Worm (Caenorhabditis elegans) whole organism, L3 larva: ENCODE results near the gene Y17D7C.6.

Source experiments
- ama-1 ChIP-seq: fragments of 150-350 bp; optimal IDR thresholded peaks from 2 replicates; lab custom pipeline; 2018
- ceh-82 ChIP-seq: fragments of 150-350 bp; optimal IDR thresholded peaks from 2 replicates; lab custom pipeline; 2014; ENCODE audit warnings: missing biosample characterization, missing genetic modification characterization
- ceh-9 ChIP-seq: sonication (generic microtip); optimal IDR thresholded peaks from 2 replicates; lab custom pipeline; 2018; ENCODE audit warnings: missing biosample characterization, missing genetic modification characterization
- elt-1 ChIP-seq: fragments of 150-350 bp; optimal IDR thresholded peaks from 2 replicates; lab custom pipeline; 2014; ENCODE audit warnings: missing biosample characterization, missing genetic modification characterization
- elt-3 ChIP-seq, 3 experiments: fragments of 150-350 bp in 1 of 3; sonication (generic microtip) in 2 of 3; optimal IDR thresholded peaks; 2 replicates in 2 of 3; 4 replicates in 1 of 3; lab custom pipeline; 2014 to 2017; ENCODE audit warnings: missing biosample characterization in 3 of 3, missing genetic modification characterization in 3 of 3
- fos-1 ChIP-seq: fragments of 150-350 bp; optimal IDR thresholded peaks from 2 replicates; lab custom pipeline; 2014; ENCODE audit warnings: missing biosample characterization, missing genetic modification characterization
- nfya-1 ChIP-seq: sonication (generic microtip); optimal IDR thresholded peaks from 2 replicates; lab custom pipeline; 2017; ENCODE audit warnings: missing genetic modification characterization, mild to moderate bottlenecking, missing compliant biosample characterization, antibody characterized with exemption, moderate library complexity; ENCODE audit not compliant: insufficient read depth
- nhr-23 ChIP-seq: fragments of 150-350 bp; optimal IDR thresholded peaks from 2 replicates; lab custom pipeline; 2014; ENCODE audit warnings: missing biosample characterization, missing genetic modification reagents, missing genetic modification characterization
- nhr-43 ChIP-seq: sonication (generic microtip); optimal IDR thresholded peaks from 2 replicates; lab custom pipeline; 2016; ENCODE audit warnings: mild to moderate bottlenecking, missing genetic modification characterization, missing compliant biosample characterization; ENCODE audit not compliant: poor library complexity, severe bottlenecking
- nhr-76 ChIP-seq: fragments of 150-350 bp; sonication (generic microtip); optimal IDR thresholded peaks from 5 replicates; lab custom pipeline; 2014; ENCODE audit warnings: missing biosample characterization, missing genetic modification characterization
- snpc-4 ChIP-seq: fragments of 150-350 bp; optimal IDR thresholded peaks from 2 replicates; lab custom pipeline; 2014; ENCODE audit warnings: missing biosample characterization, missing genetic modification characterization
- unc-62 ChIP-seq: fragments of 150-350 bp; sonication (generic microtip); optimal IDR thresholded peaks from 4 replicates; lab custom pipeline; 2014; ENCODE audit warnings: missing biosample characterization, missing genetic modification reagents, missing genetic modification characterization

DNA sequence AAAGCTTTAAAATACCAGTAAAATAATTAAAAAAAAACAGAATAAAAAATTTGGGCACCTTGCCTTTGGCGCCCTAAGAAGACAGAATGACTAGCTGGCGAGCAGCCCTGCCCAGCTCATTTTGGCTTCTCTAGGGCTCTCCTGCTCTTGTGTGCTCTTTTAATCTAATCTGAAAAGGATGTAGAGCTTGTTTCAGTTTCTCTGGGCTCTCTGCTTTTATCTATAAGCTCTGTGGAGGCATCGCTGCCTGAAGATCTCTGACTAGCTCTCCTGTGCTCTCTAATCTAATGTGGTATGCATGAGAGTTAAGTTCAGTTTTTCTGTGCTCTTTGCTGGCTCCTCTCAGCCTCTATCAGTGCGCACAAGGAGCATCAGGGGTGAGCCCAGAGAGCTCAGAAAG, 16.2 kb downstream of the Y17D7C.6 start:
- TF ChIP-seq nhr-23 (no peak), ceh-9 (no peak), snpc-4 (tag; lab: Kevin White, UChicago) (no peak), nhr-43 (tag; lab: Kevin White, UChicago) (no peak), nfya-1 (tag; lab: Kevin White, UChicago) (no peak), unc-62 (no peak), elt-3 (tag; optimal IDR thresholded peaks at IDR 0.05; lab: Kevin White, UChicago) (no peak), ama-1 (lab: Kevin White, UChicago) (no peak), elt-1 (tag; lab: Kevin White, UChicago) (no peak), nhr-76 (tag; lab: Kevin White, UChicago) (no peak), ceh-82 (tag; lab: Kevin White, UChicago) (no peak), fos-1 (tag; lab: Kevin White, UChicago) (no peak)
